Fruit fly (Drosophila melanogaster): Measurements from ENCODE around the gene CG9609.

Gene CG9609

dm6 chrX:16772882-16773827 is 13.7 kb downstream of the CG9609 start (continued):
- TF ChIP-seq CG4424 (GFP tag; optimal IDR thresholded peaks at IDR 0.05) (peak; percentile 72), trh (GFP tag; optimal IDR thresholded peaks at IDR 0.05) (no peak), eyg (GFP tag; optimal IDR thresholded peaks at IDR 0.05) (no peak), CG33213 (GFP tag; optimal IDR thresholded peaks at IDR 0.05) (peak; percentile 44), CG9609 (GFP tag; optimal IDR thresholded peaks at IDR 0.05) (peak; percentile 79), MESR4 (GFP tag; optimal IDR thresholded peaks at IDR 0.05) (no peak), CG11456 (GFP tag; IDR thresholded peaks at IDR 0.05) (0 out of 3 replicates have a peak, but pooled peaks have one; percentile 40), CG7745 (tag; optimal IDR thresholded peaks at IDR 0.05) (no peak), fd102C (GFP tag; optimal IDR thresholded peaks at IDR 0.05) (peak; percentile 12), CG6175 (GFP tag; IDR thresholded peaks at IDR 0.05) (no peak), CG31441 (GFP tag; IDR thresholded peaks at IDR 0.05) (peak; percentile 58), CG14667 (GFP tag; IDR thresholded peaks at IDR 0.05) (peak; percentile 49), CG9437 (GFP tag; optimal IDR thresholded peaks at IDR 0.05) (peak; percentile 5), unpg (GFP tag; optimal IDR thresholded peaks at IDR 0.05) (peak; percentile 43), ind (GFP tag; optimal IDR thresholded peaks at IDR 0.05) (peak; percentile 52), CG9727 (GFP tag; optimal IDR thresholded peaks at IDR 0.05) (peak; percentile 71), CG4282 (GFP tag; optimal IDR thresholded peaks at IDR 0.05) (no peak), sisA (GFP tag; IDR thresholded peaks at IDR 0.05) (peak; percentile 77), CG17802 (tag; optimal IDR thresholded peaks at IDR 0.05) (peak; percentile 30), esg (GFP tag; conservative IDR thresholded peaks at IDR 0.05) (peak; percentile 65), eve (GFP tag; optimal IDR thresholded peaks at IDR 0.05) (peak; percentile 1 to 62), z (GFP tag; IDR thresholded peaks at IDR 0.05) (peak; percentile 7; the same call in 1 of the 3 replicates), D19A (tag; optimal IDR thresholded peaks at IDR 0.05) (peak; percentile 54), CG18764 (GFP tag; optimal IDR thresholded peaks at IDR 0.05) (peak; percentile 31), tio (GFP tag; optimal IDR thresholded peaks at IDR 0.05) (peak; percentile 5), ac (GFP tag; optimal IDR thresholded peaks at IDR 0.05) (peak; percentile 5), jing (GFP tag; optimal IDR thresholded peaks at IDR 0.05) (peak; percentile 10), Oli (tag; optimal IDR thresholded peaks at IDR 0.05) (peak; percentile 25), sob (GFP tag; IDR thresholded peaks at IDR 0.05) (peak; percentile 59; the same call in 1 of the 2 replicates), dpn (GFP tag; optimal IDR thresholded peaks at IDR 0.05) (peak; percentile 29 to 68), Pdp1 (GFP tag; optimal IDR thresholded peaks at IDR 0.05) (peak; percentile 60 to 66), BtbVII (GFP tag; optimal IDR thresholded peaks at IDR 0.05) (no peak), ERR (GFP tag; optimal IDR thresholded peaks at IDR 0.05) (peak; percentile 15), CG11696 (GFP tag; IDR thresholded peaks at IDR 0.05) (peak; percentile 66; the same call in 1 of the 2 replicates), lola (GFP tag; optimal IDR thresholded peaks at IDR 0.05) (peak in 1 of 3 experiments; percentile 32), sima (GFP tag; optimal IDR thresholded peaks at IDR 0.05) (peak; percentile 18), CG16813 (GFP tag; IDR thresholded peaks at IDR 0.05; ENCODE audit: partially characterized antibody) (no peak), lmd (GFP tag; IDR thresholded peaks at IDR 0.05) (peak; percentile 65), ken (GFP tag; IDR thresholded peaks at IDR 0.05) (peak; percentile 46; the same call in 1 of the 3 replicates), nau (GFP tag; optimal IDR thresholded peaks at IDR 0.05) (peak; percentile 25), ap (GFP tag; IDR thresholded peaks at IDR 0.05) (peak; percentile 59; the same call in 1 of the 2 replicates), Aef1 (GFP tag; IDR thresholded peaks at IDR 0.05) (peak; percentile 35; the same call in 2 of the 3 replicates), Sox100B (GFP tag; optimal IDR thresholded peaks at IDR 0.05) (peak; percentile 12), az2 (GFP tag; optimal IDR thresholded peaks at IDR 0.05) (peak; percentile 55), HmgD (GFP tag; optimal IDR thresholded peaks at IDR 0.05) (no peak), ssp (GFP tag; IDR thresholded peaks at IDR 0.05) (peak; percentile 47; the same call in 1 of the 2 replicates), Deaf1 (tag; optimal IDR thresholded peaks at IDR 0.05) (no peak), slbo (GFP tag; IDR thresholded peaks at IDR 0.05) (no peak), fru (optimal IDR thresholded peaks at IDR 0.05) (no peak)
